Worm (Caenorhabditis elegans): ENCODE measurements around the gene H14E04.2.

The H14E04.2 gene

DNA sequence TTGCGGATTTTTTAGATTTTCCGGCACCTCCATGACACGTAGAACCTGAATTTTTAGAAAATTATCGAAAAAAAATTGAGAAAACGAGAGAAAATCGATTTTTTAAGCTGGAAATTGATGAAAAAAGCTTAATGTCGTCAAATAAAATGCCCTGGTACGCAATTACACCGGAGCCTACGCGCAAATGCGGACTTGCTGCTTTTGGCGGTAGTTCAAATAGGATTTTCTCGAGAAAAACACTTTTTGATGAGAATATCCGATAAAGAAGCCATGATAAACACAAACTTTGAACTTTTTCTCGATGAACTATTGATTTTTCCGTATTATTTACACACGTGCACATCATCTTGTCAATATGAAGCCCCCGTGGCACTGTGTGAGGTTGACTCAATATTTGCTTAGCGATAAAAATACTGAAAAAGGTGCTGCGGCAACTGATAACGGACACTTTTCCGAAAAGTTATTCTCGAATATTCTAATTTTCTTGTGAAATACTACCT lies 42.2 kb downstream of the H14E04.2 start, which contains the start of the genes W04B5.5 and W04B5.3 (continued):
- TF ChIP-seq rec-8 (tag; optimal IDR thresholded peaks at IDR 0.05), result no peak
- peak; percentile 32 for TF ChIP-seq unc-62 (GFP tag; optimal IDR thresholded peaks at IDR 0.05)
- no peak for TF ChIP-seq mxl-1 (tag; optimal IDR thresholded peaks at IDR 0.05)
- no peak for TF ChIP-seq ztf-18 (tag; optimal IDR thresholded peaks at IDR 0.05)
- no peak for TF ChIP-seq hlh-26 (GFP tag; conservative IDR thresholded peaks at IDR 0.05)
- no peak for TF ChIP-seq snpc-3.4 (tag; optimal IDR thresholded peaks at IDR 0.05)
- no peak for TF ChIP-seq ztf-28 (GFP tag; IDR thresholded peaks at IDR 0.05)
- no peak for TF ChIP-seq atf-7 (tag; optimal IDR thresholded peaks at IDR 0.05)
- TF ChIP-seq F37B4.10 (GFP tag; IDR thresholded peaks at IDR 0.05), result no peak
- TF ChIP-seq efl-1 (GFP tag; optimal IDR thresholded peaks at IDR 0.05), result peak; percentile 82
- TF ChIP-seq nfya-1 (tag; optimal IDR thresholded peaks at IDR 0.05; ENCODE audit: borderline replicate concordance, insufficient read depth), result no peak
- TF ChIP-seq lsy-27 (tag; optimal IDR thresholded peaks at IDR 0.05; ENCODE audit: borderline replicate concordance, insufficient read depth), result no peak
- no peak for TF ChIP-seq zim-3 (tag; optimal IDR thresholded peaks at IDR 0.05)
- no peak for TF ChIP-seq sea-2 (GFP tag; IDR thresholded peaks at IDR 0.05)
- TF ChIP-seq nfya-2 (GFP tag; IDR thresholded peaks at IDR 0.05), result no peak
- peak; percentile 29 for TF ChIP-seq nhr-80 (tag; optimal IDR thresholded peaks at IDR 0.05)
- TF ChIP-seq cebp-2 (GFP tag; IDR thresholded peaks at IDR 0.05), result no peak
- TF ChIP-seq nhr-90 (tag; optimal IDR thresholded peaks at IDR 0.05), result no peak
- TF ChIP-seq rcor-1 (GFP tag; IDR thresholded peaks at IDR 0.05), result 0 out of 2 replicates have a peak, but pooled peaks have one; percentile 12
- TF ChIP-seq madf-6 (GFP tag; IDR thresholded peaks at IDR 0.05), result peak; percentile 68
- no peak for TF ChIP-seq madf-10 (tag; optimal IDR thresholded peaks at IDR 0.05)
- TF ChIP-seq snpc-1.3 (tag; optimal IDR thresholded peaks at IDR 0.05; ENCODE audit: insufficient read depth), result no peak
- no peak for TF ChIP-seq sdz-38 (tag; optimal IDR thresholded peaks at IDR 0.05)
- no peak for TF ChIP-seq snpc-4 (GFP tag; optimal IDR thresholded peaks at IDR 0.05)
- TF ChIP-seq snpc-4 (tag; optimal IDR thresholded peaks at IDR 0.05), result peak in 1 of 4 experiments; percentile 0
- no peak for TF ChIP-seq zfh-2 (GFP tag; conservative IDR thresholded peaks at IDR 0.05)
- TF ChIP-seq ama-1 (optimal IDR thresholded peaks at IDR 0.05), result no peak
- no peak for TF ChIP-seq ama-1 (GFP tag; optimal IDR thresholded peaks at IDR 0.05)
- no peak for TF ChIP-seq ceh-100 (GFP tag; IDR thresholded peaks at IDR 0.05)
- TF ChIP-seq dpl-1 (GFP tag; optimal IDR thresholded peaks at IDR 0.05), result peak; percentile 80

ce11 chrIII:2418981-2419380 lies 43.0 kb downstream of the H14E04.2 start:
- 0 out of 2 replicates have a peak, but pooled peaks have one; percentile 16 for TF ChIP-seq hmg-1.2 (GFP tag; IDR thresholded peaks at IDR 0.05)
- TF ChIP-seq hrde-1 (tag; optimal IDR thresholded peaks at IDR 0.05; ENCODE audit: borderline replicate concordance), result no peak
- no peak for TF ChIP-seq T07F8.4 (tag; optimal IDR thresholded peaks at IDR 0.05)
- TF ChIP-seq F52B5.7 (tag; optimal IDR thresholded peaks at IDR 0.05), result no peak
- TF ChIP-seq madf-6 (GFP tag; IDR thresholded peaks at IDR 0.05), result 0 out of 2 replicates have a peak, but pooled peaks have one; percentile 19
- no peak for TF ChIP-seq F22D6.2 (tag; optimal IDR thresholded peaks at IDR 0.05)
- TF ChIP-seq hlh-26 (GFP tag; conservative IDR thresholded peaks at IDR 0.05), result no peak
- no peak for TF ChIP-seq ZK185.1 (tag; optimal IDR thresholded peaks at IDR 0.05; ENCODE audit: poor library complexity, severe bottlenecking)
- TF ChIP-seq let-607 (tag; optimal IDR thresholded peaks at IDR 0.05), result no peak
- no peak for TF ChIP-seq mel-28 (tag; optimal IDR thresholded peaks at IDR 0.05; ENCODE audit: borderline replicate concordance)
- TF ChIP-seq zfh-2 (GFP tag; conservative IDR thresholded peaks at IDR 0.05), result no peak
- TF ChIP-seq B0261.1 (tag; optimal IDR thresholded peaks at IDR 0.05), result no peak
- TF ChIP-seq ccch-3 (GFP tag; optimal IDR thresholded peaks at IDR 0.05), result no peak
